Worm (Caenorhabditis elegans) whole organism, young adult: ENCODE measurements around the gene K01D12.5.

Experiments used
- F23B12.7 ChIP-seq: sonication (generic microtip); optimal IDR thresholded peaks from 2 replicates; lab custom pipeline; 2017; ENCODE audit warnings: missing genetic modification characterization, mild to moderate bottlenecking, missing compliant biosample characterization, antibody characterized with exemption, moderate library complexity; ENCODE audit not compliant: insufficient read depth
- F39B2.1 ChIP-seq: fragments of 200-800 bp; sonication (Bioruptor generic); IDR thresholded peaks from 2 replicates; pipeline ENCODE4 v1.3.6; 2022; ENCODE audit warnings: missing genetic modification reagents, missing genetic modification characterization, missing compliant biosample characterization
- F49E8.2 ChIP-seq: sonication (generic microtip); optimal IDR thresholded peaks from 3 replicates; lab custom pipeline; 2017; ENCODE audit warnings: missing genetic modification characterization, mild to moderate bottlenecking, missing compliant biosample characterization, antibody characterized with exemption, moderate library complexity; ENCODE audit not compliant: insufficient read depth
- ama-1 ChIP-seq, 3 experiments: fragments of 150-350 bp in 1 of 3; sonication (generic microtip) in 2 of 3; optimal IDR thresholded peaks; 2 replicates each; lab custom pipeline; 2014 to 2018; ENCODE audit warnings: missing biosample characterization in 2 of 3, missing genetic modification characterization in 2 of 3, missing genetic modification reagents in 2 of 3
- attf-3 ChIP-seq: fragments of 200-800 bp; sonication (Bioruptor generic); conservative IDR thresholded peaks from 2 replicates; pipeline ENCODE4 v1.3.6; 2022; ENCODE audit warnings: missing genetic modification reagents, missing genetic modification characterization, missing compliant biosample characterization
- attf-5 ChIP-seq: fragments of 200-800 bp; sonication (Bioruptor generic); optimal IDR thresholded peaks from 2 replicates; lab custom pipeline; 2018; ENCODE audit warnings: mild to moderate bottlenecking, missing genetic modification characterization, missing compliant biosample characterization
- bed-1 ChIP-seq: fragments of 200-800 bp; sonication (Bioruptor generic); IDR thresholded peaks from 2 replicates; pipeline ENCODE4 v1.3.6; 2022; ENCODE audit warnings: missing genetic modification reagents, missing genetic modification characterization, missing compliant biosample characterization
- cebp-2 ChIP-seq: fragments of 200-800 bp; sonication (Bioruptor generic); IDR thresholded peaks from 2 replicates; pipeline ENCODE4 v1.3.6; 2022; ENCODE audit warnings: missing genetic modification characterization, missing compliant biosample characterization
- ceh-27 ChIP-seq: fragments of 200-800 bp; sonication (Bioruptor generic); optimal IDR thresholded peaks from 2 replicates; lab custom pipeline; 2018; ENCODE audit warnings: mild to moderate bottlenecking, missing genetic modification characterization, moderate library complexity, missing compliant biosample characterization
- ceh-79 ChIP-seq: sonication (generic microtip); optimal IDR thresholded peaks from 2 replicates; lab custom pipeline; 2017; ENCODE audit warnings: mild to moderate bottlenecking, missing genetic modification characterization, missing compliant biosample characterization
- die-1 ChIP-seq: sonication (generic microtip); optimal IDR thresholded peaks from 2 replicates; lab custom pipeline; 2016; ENCODE audit warnings: missing genotype, mild to moderate bottlenecking, missing genetic modification characterization, missing compliant biosample characterization
- dpl-1 ChIP-seq: fragments of 150-350 bp; optimal IDR thresholded peaks from 2 replicates; lab custom pipeline; 2014; ENCODE audit warnings: missing biosample characterization, missing genetic modification reagents, missing genetic modification characterization
- egl-44 ChIP-seq: fragments of 200-800 bp; sonication (Bioruptor generic); IDR thresholded peaks from 2 replicates; pipeline ENCODE4 v1.3.6; 2022; ENCODE audit warnings: missing genetic modification reagents, missing genetic modification characterization, missing compliant biosample characterization
- fkh-3 ChIP-seq: sonication (generic microtip); optimal IDR thresholded peaks from 2 replicates; lab custom pipeline; 2016; ENCODE audit warnings: mild to moderate bottlenecking, missing genetic modification characterization, missing compliant biosample characterization
- him-1 ChIP-seq: sonication (generic microtip); optimal IDR thresholded peaks from 2 replicates; lab custom pipeline; 2016; ENCODE audit warnings: missing genotype, missing genetic modification reagents, missing genetic modification characterization, missing compliant biosample characterization
- hmg-1.2 ChIP-seq: fragments of 200-800 bp; sonication (Bioruptor generic); IDR thresholded peaks from 2 replicates; pipeline ENCODE4 v1.3.6; 2022; ENCODE audit warnings: missing genetic modification reagents, missing genetic modification characterization, missing compliant biosample characterization
- let-526 ChIP-seq: fragments of 200-800 bp; sonication (Bioruptor generic); IDR thresholded peaks from 2 replicates; pipeline ENCODE4 v1.3.6; 2022; ENCODE audit warnings: missing genetic modification reagents, missing genetic modification characterization, missing compliant biosample characterization
- lin-54 ChIP-seq: fragments of 200-800 bp; sonication (Bioruptor generic); optimal IDR thresholded peaks from 2 replicates; lab custom pipeline; 2018; ENCODE audit warnings: mild to moderate bottlenecking, missing genetic modification characterization, missing compliant biosample characterization
- madf-10 ChIP-seq: sonication (generic microtip); optimal IDR thresholded peaks from 2 replicates; lab custom pipeline; 2016; ENCODE audit warnings: mild to moderate bottlenecking, missing genetic modification characterization, missing compliant biosample characterization
- madf-8 ChIP-seq: fragments of 200-800 bp; sonication (Bioruptor generic); conservative IDR thresholded peaks from 2 replicates; pipeline ENCODE4 v1.3.6; 2022; ENCODE audit warnings: missing genetic modification reagents, missing genetic modification characterization, missing compliant biosample characterization
- nhr-80 ChIP-seq: sonication (generic microtip); optimal IDR thresholded peaks from 2 replicates; lab custom pipeline; 2016; ENCODE audit warnings: missing genetic modification characterization, missing compliant biosample characterization
- rpc-1 ChIP-seq, 2 experiments: fragments of 150-350 bp in 1 of 2; sonication (generic microtip) in 1 of 2; optimal IDR thresholded peaks; 2 replicates each; lab custom pipeline; 2014 to 2018; ENCODE audit warnings: missing biosample characterization in 1 of 2, missing genetic modification characterization in 1 of 2, missing genetic modification reagents in 1 of 2, missing genotype in 1 of 2
- snpc-3.4 ChIP-seq: sonication (generic microtip); optimal IDR thresholded peaks from 2 replicates; lab custom pipeline; 2017; ENCODE audit warnings: missing genetic modification characterization, mild to moderate bottlenecking, missing compliant biosample characterization, antibody characterized with exemption, moderate library complexity, missing genotype, missing genetic modification reagents
- snpc-4 ChIP-seq, 5 experiments: fragments of 150-350 bp in 1 of 5; sonication (generic microtip) in 4 of 5; optimal IDR thresholded peaks; 2 replicates each; lab custom pipeline; 2014 to 2018; ENCODE audit warnings: missing genetic modification characterization in 5 of 5, missing biosample characterization in 3 of 5, antibody characterized with exemption in 2 of 5, mild to moderate bottlenecking in 2 of 5, missing compliant biosample characterization in 2 of 5, missing genotype in 2 of 5, moderate library complexity in 2 of 5, missing genetic modification reagents in 1 of 5
- tbp1 ChIP-seq: fragments of 200-800 bp; sonication (Bioruptor generic); optimal IDR thresholded peaks from 2 replicates; lab custom pipeline; 2018; ENCODE audit warnings: mild to moderate bottlenecking, missing genetic modification characterization, missing compliant biosample characterization
- tlf-1 ChIP-seq: fragments of 200-800 bp; sonication (Bioruptor generic); optimal IDR thresholded peaks from 2 replicates; lab custom pipeline; 2018; ENCODE audit warnings: mild to moderate bottlenecking, missing genetic modification characterization, missing compliant biosample characterization
- unc-62 ChIP-seq: fragments of 150-350 bp; optimal IDR thresholded peaks from 2 replicates; lab custom pipeline; 2014; ENCODE audit warnings: missing biosample characterization, missing genetic modification reagents, missing genetic modification characterization
- zfh-2 ChIP-seq: fragments of 200-800 bp; sonication (Bioruptor generic); conservative IDR thresholded peaks from 2 replicates; pipeline ENCODE4 v1.3.6; 2022; ENCODE audit warnings: missing genetic modification reagents, missing genetic modification characterization, missing compliant biosample characterization
- ztf-22 ChIP-seq: fragments of 200-800 bp; sonication (Bioruptor generic); optimal IDR thresholded peaks from 2 replicates; lab custom pipeline; 2018; ENCODE audit warnings: mild to moderate bottlenecking, missing genetic modification characterization, moderate library complexity, missing compliant biosample characterization
- ztf-25 ChIP-seq: fragments of 200-800 bp; sonication (Bioruptor generic); IDR thresholded peaks from 2 replicates; pipeline ENCODE4 v1.3.6; 2022; ENCODE audit warnings: missing genetic modification reagents, missing genetic modification characterization, missing compliant biosample characterization
- ztf-6 ChIP-seq: fragments of 200-800 bp; sonication (Bioruptor generic); IDR thresholded peaks from 2 replicates; pipeline ENCODE4 v1.3.6; 2022; ENCODE audit warnings: missing genetic modification reagents, missing genetic modification characterization, missing compliant biosample characterization

Gene K01D12.5

ce11 chrV:12410416-12411001, 12.9 kb downstream of the K01D12.5 start, which contains the start of gene hrg-2:
TSS of gene hrg-2 (minus strand) at chrV:12410513.
- TF ChIP-seq dpl-1 (GFP tag; lab: Kevin White, UChicago) (no peak), ama-1 (optimal IDR thresholded peaks at IDR 0.05; lab: Kevin White, UChicago) (no peak), ama-1 (GFP tag; optimal IDR thresholded peaks at IDR 0.05; lab: Kevin White, UChicago) (no peak), let-526 (GFP tag; lab: Robert Waterston, UW) (no peak), egl-44 (GFP tag; lab: Robert Waterston, UW) (no peak), unc-62 (GFP tag; lab: Kevin White, UChicago) (no peak), ceh-79 (no peak), ztf-6 (GFP tag; lab: Robert Waterston, UW) (no peak), lin-54 (GFP tag; lab: Kevin White, UChicago) (no peak)
- TF ChIP-seq, all 124 proteins: peak for 0

ce11 chrV:12411909-12412308, 14.3 kb downstream of the K01D12.5 start, which contains the start of gene cdr-7:
TSS of gene cdr-7 (minus strand) at chrV:12412113.
- TF ChIP-seq ceh-79 (no peak), zfh-2 (GFP tag; lab: Robert Waterston, UW) (no peak), tbp1 (no peak), fkh-3 (tag; lab: Kevin White, UChicago) (no peak), madf-10 (tag; lab: Kevin White, UChicago) (no peak), die-1 (tag; lab: Kevin White, UChicago) (no peak), rpc-1 (optimal IDR thresholded peaks at IDR 0.05; lab: Kevin White, UChicago) (no peak), rpc-1 (tag; optimal IDR thresholded peaks at IDR 0.05; lab: Kevin White, UChicago) (no peak), F49E8.2 (tag; lab: Kevin White, UChicago) (no peak), ztf-25 (no peak), snpc-4 (GFP tag; optimal IDR thresholded peaks at IDR 0.05; lab: Kevin White, UChicago) (no peak), snpc-4 (tag; optimal IDR thresholded peaks at IDR 0.05; lab: Kevin White, UChicago) (no peak), snpc-3.4 (tag; lab: Kevin White, UChicago) (no peak), attf-3 (GFP tag; lab: Robert Waterston, UW) (no peak), dpl-1 (GFP tag; lab: Kevin White, UChicago) (no peak)

- TF ChIP-seq bed-1 (GFP tag; lab: Robert Waterston, UW) (no peak), ztf-22 (GFP tag; lab: Kevin White, UChicago) (no peak), tlf-1 (no peak), F39B2.1 (GFP tag; lab: Robert Waterston, UW) (no peak), cebp-2 (GFP tag; lab: Robert Waterston, UW) (no peak), madf-8 (GFP tag; lab: Robert Waterston, UW) (no peak), F23B12.7 (tag; lab: Kevin White, UChicago) (no peak), ceh-27 (GFP tag; lab: Kevin White, UChicago) (no peak), attf-5 (GFP tag; lab: Kevin White, UChicago) (no peak)
Measured at ce11 chrV:12412321-12412720, 14.7 kb downstream of the K01D12.5 start.

ce11 chrV:12413651-12414114, 16.0 kb downstream of the K01D12.5 start, which contains the start of gene cdr-6:
TSS of gene cdr-6 (minus strand) at chrV:12413701.
- TF ChIP-seq nhr-80 (tag; lab: Kevin White, UChicago) (peak; percentile 15), him-1 (tag; lab: Kevin White, UChicago) (no peak), hmg-1.2 (peak; percentile 44; the same call in 1 of the 2 replicates)
- TF ChIP-seq, all 124 proteins: peak for 2
